Fruit fly (Drosophila melanogaster) whole organism, embryonic: Measurements from ENCODE around the gene dally.

Experiments used
- B-H2 ChIP-seq: fragments of 200-800 bp; sonication (Bioruptor generic); optimal IDR thresholded peaks from 2 replicates; lab custom pipeline; 2018; ENCODE audit warnings: missing biosample characterization, mild to moderate bottlenecking, missing genetic modification characterization
- C15 ChIP-seq: fragments of 200-800 bp; sonication (Bioruptor generic); IDR thresholded peaks from 3 replicates; pipeline ENCODE4 v1.3.6; 2022; ENCODE audit warnings: missing biosample characterization, missing genetic modification characterization
- CG10274 ChIP-seq: fragments of 200-800 bp; sonication (Bioruptor generic); optimal IDR thresholded peaks from 3 replicates; lab custom pipeline; 2017; ENCODE audit warnings: missing biosample characterization, mild to moderate bottlenecking, missing genetic modification characterization
- CG10565 ChIP-seq: fragments of 200-800 bp; sonication (Bioruptor generic); optimal IDR thresholded peaks from 3 replicates; lab custom pipeline; 2016; ENCODE audit warnings: missing biosample characterization, mild to moderate bottlenecking, missing genetic modification characterization
- CG11085 ChIP-seq: fragments of 200-800 bp; sonication (Bioruptor generic); IDR thresholded peaks from 2 replicates; pipeline ENCODE4 v1.3.6; 2022; ENCODE audit warnings: missing biosample characterization, missing genetic modification characterization
- CG11695 ChIP-seq: fragments of 200-800 bp; sonication (Bioruptor generic); IDR thresholded peaks from 3 replicates; pipeline ENCODE4 v1.3.6; 2022; ENCODE audit warnings: missing biosample characterization, missing genetic modification characterization
- CG12219 ChIP-seq: fragments of 200-800 bp; sonication (Bioruptor generic); optimal IDR thresholded peaks from 3 replicates; lab custom pipeline; 2018; ENCODE audit warnings: missing biosample characterization, mild to moderate bottlenecking, missing genetic modification characterization
- CG12942 ChIP-seq: fragments of 200-800 bp; sonication (Bioruptor generic); optimal IDR thresholded peaks from 3 replicates; lab custom pipeline; 2016; ENCODE audit warnings: missing biosample characterization, missing genetic modification characterization
- CG13424 ChIP-seq: fragments of 200-800 bp; sonication (Bioruptor generic); optimal IDR thresholded peaks from 2 replicates; lab custom pipeline; 2019; ENCODE audit warnings: missing biosample characterization, mild to moderate bottlenecking, missing genetic modification characterization, moderate library complexity
- CG14050 ChIP-seq: fragments of 200-800 bp; sonication (Bioruptor generic); IDR thresholded peaks from 3 replicates; pipeline ENCODE4 v1.3.6; 2022; ENCODE audit warnings: missing biosample characterization, missing genetic modification characterization
- CG14860 ChIP-seq: fragments of 200-800 bp; sonication (Bioruptor generic); IDR thresholded peaks from 3 replicates; pipeline ENCODE4 v1.3.6; 2022; ENCODE audit warnings: missing biosample characterization, missing genetic modification characterization; ENCODE audit not compliant: partially characterized antibody
- CG17186 ChIP-seq: fragments of 200-800 bp; sonication (Bioruptor generic); optimal IDR thresholded peaks from 3 replicates; lab custom pipeline; 2017; ENCODE audit warnings: missing biosample characterization, missing genetic modification reagents, missing genetic modification characterization
- CG17328 ChIP-seq: fragments of 200-800 bp; sonication (Bioruptor generic); IDR thresholded peaks from 2 replicates; pipeline ENCODE4 v1.3.6; 2022; ENCODE audit warnings: missing biosample characterization, missing genetic modification characterization
- CG2120 ChIP-seq: fragments of 200-800 bp; sonication (Bioruptor generic); optimal IDR thresholded peaks from 3 replicates; lab custom pipeline; 2016; ENCODE audit warnings: missing biosample characterization, missing genetic modification characterization
- CG31224 ChIP-seq: fragments of 200-800 bp; sonication (Bioruptor generic); IDR thresholded peaks from 2 replicates; pipeline ENCODE4 v1.3.6; 2022; ENCODE audit warnings: missing biosample characterization, missing genetic modification characterization
- CG32532 ChIP-seq: fragments of 200-800 bp; sonication (Bioruptor generic); IDR thresholded peaks from 2 replicates; pipeline ENCODE4 v1.3.6; 2022; ENCODE audit warnings: missing biosample characterization, missing genetic modification characterization
- CG34224 ChIP-seq: fragments of 200-800 bp; sonication (Bioruptor generic); IDR thresholded peaks from 3 replicates; pipeline ENCODE4 v1.3.6; 2022; ENCODE audit warnings: missing biosample characterization, missing genetic modification characterization; ENCODE audit not compliant: partially characterized antibody
- CG43689 ChIP-seq: fragments of 200-800 bp; sonication (Bioruptor generic); IDR thresholded peaks from 2 replicates; pipeline ENCODE4 v1.3.6; 2022; ENCODE audit warnings: missing biosample characterization, missing genetic modification characterization
- CG6254 ChIP-seq: fragments of 200-800 bp; sonication (Bioruptor generic); optimal IDR thresholded peaks from 3 replicates; lab custom pipeline; 2017; ENCODE audit warnings: mild to moderate bottlenecking, missing biosample characterization, missing genetic modification reagents, missing genetic modification characterization
- CG6654 ChIP-seq: fragments of 200-800 bp; sonication (Bioruptor generic); optimal IDR thresholded peaks from 2 replicates; lab custom pipeline; 2017; ENCODE audit warnings: missing biosample characterization, mild to moderate bottlenecking, missing genetic modification characterization
- CG7357 ChIP-seq: fragments of 200-800 bp; sonication (Bioruptor generic); IDR thresholded peaks from 3 replicates; pipeline ENCODE4 v1.3.6; 2022; ENCODE audit warnings: missing biosample characterization, missing genetic modification characterization
- CG8478 ChIP-seq: fragments of >200 bp; optimal IDR thresholded peaks from 2 replicates; lab custom pipeline; 2018
- CkIIα-i1 ChIP-seq: fragments of 200-800 bp; sonication (Bioruptor generic); IDR thresholded peaks from 2 replicates; pipeline ENCODE4 v1.3.6; 2022; ENCODE audit warnings: missing biosample characterization, missing genetic modification characterization
- Dfd ChIP-seq, 2 experiments: fragments of >200 bp; optimal IDR thresholded peaks; 2 replicates each; lab custom pipeline; 2017; ENCODE audit warnings: missing biosample characterization in 2 of 2, missing genetic modification characterization in 2 of 2
- Dip3 ChIP-seq: fragments of 200-800 bp; sonication (Bioruptor generic); optimal IDR thresholded peaks from 3 replicates; lab custom pipeline; 2016; ENCODE audit warnings: missing biosample characterization, missing genetic modification characterization
- Dll ChIP-seq: fragments of 200-800 bp; sonication (Bioruptor generic); IDR thresholded peaks from 4 replicates; pipeline ENCODE4 v1.3.6; 2022; ENCODE audit warnings: missing biosample characterization, missing genetic modification characterization; ENCODE audit not compliant: partially characterized antibody
- Elba2 ChIP-seq: fragments of 200-800 bp; sonication (Bioruptor generic); optimal IDR thresholded peaks from 3 replicates; lab custom pipeline; 2016; ENCODE audit warnings: missing biosample characterization, missing genetic modification characterization
- HmgZ ChIP-seq: fragments of 200-800 bp; sonication (Bioruptor generic); optimal IDR thresholded peaks from 2 replicates; lab custom pipeline; 2018; ENCODE audit warnings: missing biosample characterization, mild to moderate bottlenecking, missing genetic modification characterization
- Hmx ChIP-seq: fragments of 200-800 bp; sonication (Bioruptor generic); optimal IDR thresholded peaks from 2 replicates; lab custom pipeline; 2016; ENCODE audit warnings: missing biosample characterization, missing genetic modification characterization
- Hr78 ChIP-seq, 2 experiments: fragments of 200-800 bp in 1 of 2; fragments of >200 bp in 1 of 2; sonication (Bioruptor generic) in 1 of 2; optimal IDR thresholded peaks; 2 replicates each; lab custom pipeline; 2017 to 2019; ENCODE audit warnings: missing biosample characterization in 2 of 2, missing genetic modification characterization in 2 of 2, mild to moderate bottlenecking in 1 of 2, moderate library complexity in 1 of 2
- Kr ChIP-seq: fragments of 200-800 bp; sonication (Bioruptor generic); optimal IDR thresholded peaks from 2 replicates; lab custom pipeline; 2017; ENCODE audit warnings: missing biosample characterization, mild to moderate bottlenecking, missing genetic modification characterization
- Neu2 ChIP-seq: fragments of 200-800 bp; sonication (Bioruptor generic); optimal IDR thresholded peaks from 3 replicates; lab custom pipeline; 2016; ENCODE audit warnings: missing biosample characterization, missing genetic modification characterization, borderline replicate concordance
- Nf-YC ChIP-seq: fragments of 200-800 bp; optimal IDR thresholded peaks from 3 replicates; lab custom pipeline; 2019; ENCODE audit warnings: missing biosample characterization, mild to moderate bottlenecking, missing genetic modification characterization, moderate library complexity
- Poxn ChIP-seq: fragments of 200-800 bp; sonication (Bioruptor generic); IDR thresholded peaks from 2 replicates; pipeline ENCODE4 v1.3.6; 2022; ENCODE audit warnings: missing biosample characterization, missing genetic modification characterization
- Six4 ChIP-seq: fragments of 200-800 bp; sonication (Bioruptor generic); optimal IDR thresholded peaks from 2 replicates; lab custom pipeline; 2016; ENCODE audit warnings: missing biosample characterization, missing genetic modification characterization
- YL-1 ChIP-seq: fragments of 200-800 bp; sonication (Bioruptor generic); optimal IDR thresholded peaks from 3 replicates; lab custom pipeline; 2017; ENCODE audit warnings: missing biosample characterization, mild to moderate bottlenecking, missing genetic modification characterization
- bbx ChIP-seq: fragments of 200-800 bp; sonication (Bioruptor generic); IDR thresholded peaks from 2 replicates; pipeline ENCODE4 v1.3.6; 2022; ENCODE audit warnings: missing biosample characterization, missing genetic modification characterization; ENCODE audit not compliant: partially characterized antibody
- btn ChIP-seq: fragments of 200-800 bp; sonication (Bioruptor generic); optimal IDR thresholded peaks from 2 replicates; lab custom pipeline; 2016; ENCODE audit warnings: missing biosample characterization, missing genetic modification characterization
- caup ChIP-seq: fragments of 200-800 bp; sonication (Bioruptor generic); optimal IDR thresholded peaks from 3 replicates; lab custom pipeline; 2017; ENCODE audit warnings: missing biosample characterization, mild to moderate bottlenecking, missing genetic modification characterization, moderate library complexity; ENCODE audit not compliant: severe bottlenecking
- danr ChIP-seq: fragments of 200-800 bp; sonication (Bioruptor generic); IDR thresholded peaks from 2 replicates; pipeline ENCODE4 v1.3.6; 2022; ENCODE audit warnings: missing biosample characterization, missing genetic modification characterization
- dimm ChIP-seq: fragments of 200-800 bp; sonication (Bioruptor generic); IDR thresholded peaks from 2 replicates; pipeline ENCODE4 v1.3.6; 2022; ENCODE audit warnings: missing biosample characterization, missing genetic modification characterization
- dmrt99B ChIP-seq: fragments of 200-800 bp; sonication (Bioruptor generic); optimal IDR thresholded peaks from 2 replicates; lab custom pipeline; 2018; ENCODE audit warnings: missing biosample characterization, mild to moderate bottlenecking, missing genetic modification characterization, moderate library complexity
- eyg ChIP-seq: fragments of 200-800 bp; sonication (Bioruptor generic); optimal IDR thresholded peaks from 3 replicates; lab custom pipeline; 2016; ENCODE audit warnings: missing biosample characterization, missing genetic modification characterization
- gro ChIP-seq: fragments of 200-800 bp; sonication (Bioruptor generic); optimal IDR thresholded peaks from 2 replicates; lab custom pipeline; 2016; ENCODE audit warnings: missing biosample characterization, missing genetic modification characterization
- lola ChIP-seq, 3 experiments: fragments of >200 bp in 2 of 3; fragments of 200-800 bp in 1 of 3; sonication (Bioruptor generic) in 1 of 3; optimal IDR thresholded peaks; 2 replicates each; lab custom pipeline; 2017 to 2019; ENCODE audit warnings: missing biosample characterization in 3 of 3, missing genetic modification characterization in 3 of 3, mild to moderate bottlenecking in 1 of 3, moderate library complexity in 1 of 3
- run ChIP-seq: fragments of 200-800 bp; sonication (Bioruptor generic); optimal IDR thresholded peaks from 3 replicates; lab custom pipeline; 2018; ENCODE audit warnings: missing biosample characterization, mild to moderate bottlenecking, missing genetic modification characterization
- sd ChIP-seq: fragments of 200-800 bp; sonication (Bioruptor generic); optimal IDR thresholded peaks from 3 replicates; lab custom pipeline; 2018; ENCODE audit warnings: missing biosample characterization, mild to moderate bottlenecking, missing genetic modification characterization, moderate library complexity
- tio ChIP-seq: fragments of 200-800 bp; sonication (Bioruptor generic); optimal IDR thresholded peaks from 2 replicates; lab custom pipeline; 2017; ENCODE audit warnings: missing biosample characterization, missing genetic modification characterization, inconsistent platforms
- twi ChIP-seq: fragments of 200-800 bp; optimal IDR thresholded peaks from 2 replicates; lab custom pipeline; 2019; ENCODE audit warnings: missing biosample characterization, mild to moderate bottlenecking, missing genetic modification characterization, moderate library complexity
- vnd ChIP-seq: fragments of 200-800 bp; sonication (Bioruptor generic); IDR thresholded peaks from 3 replicates; pipeline ENCODE4 v1.3.6; 2022; ENCODE audit warnings: missing biosample characterization, missing genetic modification characterization; ENCODE audit not compliant: partially characterized antibody
- zf30C ChIP-seq: fragments of 200-800 bp; sonication (Bioruptor generic); optimal IDR thresholded peaks from 3 replicates; lab custom pipeline; 2018; ENCODE audit warnings: missing biosample characterization, mild to moderate bottlenecking, missing genetic modification characterization

dally gene

dm6 chr3L:8834886-8835285, 7.6 kb downstream of the dally start (continued):
- TF ChIP-seq CG10565, result no peak
- peak; percentile 61 for TF ChIP-seq CG12219 (GFP tag; lab: Kevin White, UChicago)
- no peak for TF ChIP-seq Hr78 (GFP tag; optimal IDR thresholded peaks at IDR 0.05; lab: Kevin White, UChicago)
- no peak for TF ChIP-seq HmgZ (tag; lab: Kevin White, UChicago)
- TF ChIP-seq C15, result no peak
- TF ChIP-seq caup (GFP tag; lab: Kevin White, UChicago), result peak; percentile 46
- no peak for TF ChIP-seq CG10274 (GFP tag; lab: Kevin White, UChicago)
- peak; percentile 37 for TF ChIP-seq Kr (GFP tag; lab: Kevin White, UChicago)
- TF ChIP-seq Dfd (GFP tag; optimal IDR thresholded peaks at IDR 0.05; lab: Kevin White, UChicago), result no peak
- no peak for TF ChIP-seq CG12942 (GFP tag; lab: Kevin White, UChicago)
- no peak for TF ChIP-seq CG8478
- no peak for TF ChIP-seq dimm (GFP tag; lab: Robert Waterston, UW)
- no peak for TF ChIP-seq Dip3 (GFP tag; lab: Kevin White, UChicago)
- TF ChIP-seq Elba2 (GFP tag; lab: Kevin White, UChicago), result no peak
- TF ChIP-seq CG2120 (GFP tag; lab: Kevin White, UChicago), result no peak
- no peak for TF ChIP-seq dmrt99B
- no peak for TF ChIP-seq Nf-YC (tag; lab: Kevin White, UChicago)
- TF ChIP-seq twi, result peak; percentile 21
- TF ChIP-seq CG32532 (GFP tag; lab: Robert Waterston, UW), result no peak
- no peak for TF ChIP-seq btn (GFP tag; lab: Kevin White, UChicago)
- TF ChIP-seq CG14050 (GFP tag; lab: Robert Waterston, UW), result no peak
- no peak for TF ChIP-seq sd (tag; lab: Kevin White, UChicago)
- no peak for TF ChIP-seq CG43689 (GFP tag; lab: Robert Waterston, UW)
- TF ChIP-seq B-H2, result no peak
- no peak for TF ChIP-seq CG6654 (GFP tag; lab: Kevin White, UChicago)
- TF ChIP-seq zf30C (GFP tag; lab: Kevin White, UChicago), result no peak
- TF ChIP-seq CG17328 (GFP tag; lab: Robert Waterston, UW), result 0 out of 2 replicates have a peak, but pooled peaks have one; percentile 18
- no peak for TF ChIP-seq tio (GFP tag; lab: Kevin White, UChicago)
- no peak for TF ChIP-seq gro (GFP tag; lab: Kevin White, UChicago)
- TF ChIP-seq CkIIα-i1 (GFP tag; lab: Robert Waterston, UW), result no peak
- peak; percentile 5 for TF ChIP-seq CG13424 (tag; lab: Kevin White, UChicago)
- TF ChIP-seq CG7357 (GFP tag; lab: Robert Waterston, UW), result 0 out of 3 replicates have a peak, but pooled peaks have one; percentile 10
- TF ChIP-seq bbx (GFP tag; lab: Robert Waterston, UW), result no peak
- TF ChIP-seq Hmx (GFP tag; lab: Kevin White, UChicago), result no peak
- TF ChIP-seq Six4 (GFP tag; lab: Kevin White, UChicago), result no peak
- no peak for TF ChIP-seq eyg (GFP tag; lab: Kevin White, UChicago)
- no peak for TF ChIP-seq danr (GFP tag; lab: Robert Waterston, UW)
- TF ChIP-seq lola (GFP tag; optimal IDR thresholded peaks at IDR 0.05; lab: Kevin White, UChicago), result peak in 1 of 3 experiments; percentile 14
- no peak for TF ChIP-seq Neu2
- TF ChIP-seq Dll (GFP tag; lab: Robert Waterston, UW), result no peak
- no peak for TF ChIP-seq run (tag; lab: Kevin White, UChicago)
- no peak for TF ChIP-seq vnd (GFP tag; lab: Robert Waterston, UW)
- TF ChIP-seq CG14860, result no peak
- 0 out of 3 replicates have a peak, but pooled peaks have one; percentile 14 for TF ChIP-seq CG11695 (GFP tag; lab: Robert Waterston, UW)
- TF ChIP-seq YL-1, result no peak
- TF ChIP-seq CG31224 (GFP tag; lab: Robert Waterston, UW), result no peak
- TF ChIP-seq Poxn, result no peak
- TF ChIP-seq CG11085 (GFP tag; lab: Robert Waterston, UW), result no peak
- TF ChIP-seq CG34224 (GFP tag; lab: Robert Waterston, UW), result no peak
- TF ChIP-seq CG17186 (GFP tag; lab: Kevin White, UChicago), result no peak
- TF ChIP-seq CG6254 (GFP tag; lab: Kevin White, UChicago), result peak; percentile 15
